Worm (Caenorhabditis elegans) whole organism, L3 larva: ENCODE measurements around the gene fard-1.

Source experiments
- R02D3.7 ChIP-seq: fragments of 150-350 bp; optimal IDR thresholded peaks from 2 replicates; lab custom pipeline; 2014; ENCODE audit warnings: missing biosample characterization, missing genetic modification characterization
- ZK546.5 ChIP-seq: sonication (generic microtip); optimal IDR thresholded peaks from 2 replicates; lab custom pipeline; 2017; ENCODE audit warnings: missing biosample characterization, missing genetic modification characterization
- aly-2 ChIP-seq: fragments of 150-350 bp; optimal IDR thresholded peaks from 2 replicates; lab custom pipeline; 2014; ENCODE audit warnings: missing biosample characterization, missing genetic modification characterization
- ama-1 ChIP-seq: fragments of 150-350 bp; optimal IDR thresholded peaks from 2 replicates; lab custom pipeline; 2018
- ceh-28 ChIP-seq: fragments of 150-350 bp; optimal IDR thresholded peaks from 2 replicates; lab custom pipeline; 2014; ENCODE audit warnings: missing biosample characterization, missing genetic modification reagents, missing genetic modification characterization
- ceh-82 ChIP-seq: fragments of 150-350 bp; optimal IDR thresholded peaks from 2 replicates; lab custom pipeline; 2014; ENCODE audit warnings: missing biosample characterization, missing genetic modification characterization
- ceh-9 ChIP-seq: sonication (generic microtip); optimal IDR thresholded peaks from 2 replicates; lab custom pipeline; 2018; ENCODE audit warnings: missing biosample characterization, missing genetic modification characterization
- daf-12 ChIP-seq: fragments of 150-350 bp; optimal IDR thresholded peaks from 2 replicates; lab custom pipeline; 2014; ENCODE audit warnings: missing biosample characterization, missing genetic modification reagents, missing genetic modification characterization
- egl-27 ChIP-seq: sonication (generic microtip); optimal IDR thresholded peaks from 4 replicates; lab custom pipeline; 2017; ENCODE audit warnings: missing biosample characterization, missing genetic modification reagents, missing genetic modification characterization
- egl-5 ChIP-seq: fragments of 150-350 bp; optimal IDR thresholded peaks from 2 replicates; lab custom pipeline; 2017; ENCODE audit warnings: missing biosample characterization, missing genetic modification reagents, missing genetic modification characterization, inconsistent platforms
- elt-1 ChIP-seq: fragments of 150-350 bp; optimal IDR thresholded peaks from 2 replicates; lab custom pipeline; 2014; ENCODE audit warnings: missing biosample characterization, missing genetic modification characterization
- elt-2 ChIP-seq: sonication (generic microtip); optimal IDR thresholded peaks from 2 replicates; lab custom pipeline; 2016; ENCODE audit warnings: missing genetic modification reagents, mild to moderate bottlenecking, missing genetic modification characterization, missing compliant biosample characterization
- elt-3 ChIP-seq, 3 experiments: fragments of 150-350 bp in 1 of 3; sonication (generic microtip) in 2 of 3; optimal IDR thresholded peaks; 2 replicates in 2 of 3; 4 replicates in 1 of 3; lab custom pipeline; 2014 to 2017; ENCODE audit warnings: missing biosample characterization in 3 of 3, missing genetic modification characterization in 3 of 3
- fkh-10 ChIP-seq: sonication (generic microtip); optimal IDR thresholded peaks from 2 replicates; lab custom pipeline; 2017; ENCODE audit warnings: missing biosample characterization, missing genetic modification reagents, missing genetic modification characterization
- fos-1 ChIP-seq: fragments of 150-350 bp; optimal IDR thresholded peaks from 2 replicates; lab custom pipeline; 2014; ENCODE audit warnings: missing biosample characterization, missing genetic modification characterization
- hmg-11 ChIP-seq: sonication (generic microtip); optimal IDR thresholded peaks from 2 replicates; lab custom pipeline; 2016; ENCODE audit warnings: missing genetic modification characterization, missing compliant biosample characterization
- jun-1 ChIP-seq: fragments of 150-350 bp; optimal IDR thresholded peaks from 2 replicates; lab custom pipeline; 2014; ENCODE audit warnings: missing biosample characterization, missing genetic modification reagents, missing genetic modification characterization
- lin-15B ChIP-seq: fragments of 150-350 bp; optimal IDR thresholded peaks from 2 replicates; lab custom pipeline; 2014; ENCODE audit warnings: missing biosample characterization, missing genetic modification characterization
- lin-39 ChIP-seq: fragments of 150-350 bp; optimal IDR thresholded peaks from 2 replicates; lab custom pipeline; 2018; ENCODE audit warnings: missing biosample characterization, missing genetic modification reagents, missing genetic modification characterization
- mdl-1 ChIP-seq: fragments of 150-350 bp; optimal IDR thresholded peaks from 2 replicates; lab custom pipeline; 2014; ENCODE audit warnings: missing biosample characterization, missing genetic modification characterization
- mml-1 ChIP-seq: fragments of 150-350 bp; sonication (generic microtip); optimal IDR thresholded peaks from 3 replicates; lab custom pipeline; 2014; ENCODE audit warnings: missing biosample characterization, missing genetic modification characterization
- nfya-1 ChIP-seq: sonication (generic microtip); optimal IDR thresholded peaks from 2 replicates; lab custom pipeline; 2017; ENCODE audit warnings: missing genetic modification characterization, mild to moderate bottlenecking, missing compliant biosample characterization, antibody characterized with exemption, moderate library complexity; ENCODE audit not compliant: insufficient read depth
- nhr-11 ChIP-seq: fragments of 150-350 bp; optimal IDR thresholded peaks from 2 replicates; lab custom pipeline; 2014; ENCODE audit warnings: missing biosample characterization, missing genetic modification characterization
- nhr-23 ChIP-seq: fragments of 150-350 bp; optimal IDR thresholded peaks from 2 replicates; lab custom pipeline; 2014; ENCODE audit warnings: missing biosample characterization, missing genetic modification reagents, missing genetic modification characterization
- nhr-237 ChIP-seq: fragments of 150-350 bp; optimal IDR thresholded peaks from 2 replicates; lab custom pipeline; 2014; ENCODE audit warnings: missing biosample characterization, missing genetic modification characterization
- nhr-25 ChIP-seq: sonication (generic microtip); optimal IDR thresholded peaks from 2 replicates; lab custom pipeline; 2017; ENCODE audit warnings: missing biosample characterization, missing genetic modification characterization
- nhr-28 ChIP-seq: fragments of 150-350 bp; optimal IDR thresholded peaks from 2 replicates; lab custom pipeline; 2014; ENCODE audit warnings: missing biosample characterization, missing genetic modification characterization
- nhr-76 ChIP-seq: fragments of 150-350 bp; sonication (generic microtip); optimal IDR thresholded peaks from 5 replicates; lab custom pipeline; 2014; ENCODE audit warnings: missing biosample characterization, missing genetic modification characterization
- pha-4 ChIP-seq: fragments of 150-350 bp; optimal IDR thresholded peaks from 2 replicates; lab custom pipeline; 2014; ENCODE audit warnings: missing biosample characterization, missing genetic modification reagents, missing genetic modification characterization
- pqm-1 ChIP-seq: fragments of 150-350 bp; optimal IDR thresholded peaks from 2 replicates; lab custom pipeline; 2017; ENCODE audit warnings: missing biosample characterization, missing genetic modification characterization, inconsistent platforms
- sea-2 ChIP-seq: fragments of 150-350 bp; sonication (generic microtip); optimal IDR thresholded peaks from 4 replicates; lab custom pipeline; 2014; ENCODE audit warnings: missing biosample characterization, missing genetic modification reagents, missing genetic modification characterization
- skn-1 ChIP-seq: fragments of 150-350 bp; optimal IDR thresholded peaks from 2 replicates; lab custom pipeline; 2014; ENCODE audit warnings: missing biosample characterization, missing genetic modification characterization
- snpc-4 ChIP-seq: fragments of 150-350 bp; optimal IDR thresholded peaks from 2 replicates; lab custom pipeline; 2014; ENCODE audit warnings: missing biosample characterization, missing genetic modification characterization
- tbx-2 ChIP-seq: sonication (generic microtip); optimal IDR thresholded peaks from 2 replicates; lab custom pipeline; 2016; ENCODE audit warnings: mild to moderate bottlenecking, missing genetic modification characterization, missing compliant biosample characterization
- unc-62 ChIP-seq: fragments of 150-350 bp; sonication (generic microtip); optimal IDR thresholded peaks from 4 replicates; lab custom pipeline; 2014; ENCODE audit warnings: missing biosample characterization, missing genetic modification reagents, missing genetic modification characterization

fard-1 gene

ce11 chrX:2923888-2924287 lies 9.3 kb upstream of the fard-1 start, which contains the start of gene hst-3.2:
hst-3.2 (minus strand) TSS chrX:2923988.
- TF ChIP-seq hmg-11 (tag; lab: Kevin White, UChicago) (no peak), nhr-237 (no peak), elt-3 (tag; optimal IDR thresholded peaks at IDR 0.05; lab: Kevin White, UChicago) (no peak), jun-1 (no peak), sea-2 (no peak), pqm-1 (no peak), aly-2 (tag; lab: Kevin White, UChicago) (no peak), lin-39 (tag; lab: Kevin White, UChicago) (no peak)

ce11 chrX:2924438-2924837 lies 8.7 kb upstream of the fard-1 start:
- TF ChIP-seq hmg-11 (tag; lab: Kevin White, UChicago) (no peak), lin-15B (tag; lab: Kevin White, UChicago) (no peak), unc-62 (GFP tag; lab: Kevin White, UChicago) (no peak), nhr-28 (no peak), mdl-1 (tag; lab: Kevin White, UChicago) (no peak)

DNA sequence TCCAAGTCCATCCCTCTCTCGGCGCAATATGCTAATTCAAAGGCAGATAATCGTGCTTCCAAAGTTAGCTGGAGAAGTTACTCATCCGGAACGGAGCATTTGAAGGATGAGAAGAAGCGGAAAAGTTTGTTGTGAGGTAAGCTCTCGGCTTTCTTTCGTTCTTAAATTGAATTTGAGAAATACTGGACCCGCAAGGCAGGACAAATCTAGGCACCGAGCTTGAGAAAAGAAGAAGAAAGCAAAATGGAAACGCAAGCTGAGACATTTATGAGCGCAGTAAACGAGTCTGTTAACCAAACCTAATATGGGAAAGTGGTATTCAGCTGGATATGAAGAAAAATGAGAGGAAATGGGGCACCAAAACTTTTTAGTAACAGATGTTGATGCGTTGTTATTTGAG lies 7.2 kb upstream of the fard-1 start:
- no peak for TF ChIP-seq aly-2 (tag; lab: Kevin White, UChicago)
- no peak for TF ChIP-seq hmg-11 (tag; lab: Kevin White, UChicago)
- no peak for TF ChIP-seq nfya-1
- no peak for TF ChIP-seq nhr-25 (tag; lab: Kevin White, UChicago)
- no peak for TF ChIP-seq mml-1 (tag; lab: Kevin White, UChicago)
- no peak for TF ChIP-seq ceh-82 (tag; lab: Kevin White, UChicago)
- no peak for TF ChIP-seq fkh-10 (GFP tag; lab: Kevin White, UChicago)
- TF ChIP-seq sea-2: no peak
- TF ChIP-seq snpc-4: no peak
- no peak for TF ChIP-seq tbx-2 (tag; lab: Kevin White, UChicago)
- TF ChIP-seq ama-1: no peak
- no peak for TF ChIP-seq nhr-76 (tag; lab: Kevin White, UChicago)
- TF ChIP-seq lin-39 (tag; lab: Kevin White, UChicago): no peak

ce11 chrX:2927576-2927975 lies 5.6 kb upstream of the fard-1 start:
- TF ChIP-seq tbx-2 (tag; lab: Kevin White, UChicago): no peak
- no peak for TF ChIP-seq egl-27 (tag; lab: Kevin White, UChicago)
- TF ChIP-seq nhr-23: no peak
- no peak for TF ChIP-seq nhr-11
- TF ChIP-seq ceh-28: no peak
- TF ChIP-seq elt-1: no peak
- TF ChIP-seq snpc-4: no peak
- TF ChIP-seq ama-1: no peak
- TF ChIP-seq daf-12: no peak
- no peak for TF ChIP-seq skn-1 (tag; lab: Kevin White, UChicago)
- no peak for TF ChIP-seq nfya-1
- no peak for TF ChIP-seq hmg-11 (tag; lab: Kevin White, UChicago)

DNA sequence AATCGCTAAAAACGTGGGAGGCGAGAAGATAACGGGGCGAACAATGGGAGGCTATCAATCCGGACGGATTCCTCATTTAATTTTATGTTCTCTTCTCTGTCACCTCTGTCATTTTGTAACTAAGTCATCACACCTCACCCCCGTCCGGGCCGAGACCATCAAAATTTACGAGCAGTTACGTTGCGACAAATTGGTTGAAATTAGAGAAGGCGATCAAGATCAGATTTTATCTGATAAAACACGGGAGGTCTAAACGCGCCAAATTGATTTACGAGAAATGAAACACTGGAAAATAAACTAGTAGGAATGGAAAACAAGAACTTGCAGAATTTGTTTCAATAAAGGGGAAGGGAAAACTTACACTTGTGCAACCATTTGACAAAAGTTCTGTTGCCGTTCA lies 5.1 kb upstream of the fard-1 start:
- TF ChIP-seq fos-1: no peak
- TF ChIP-seq egl-5 (tag; lab: Kevin White, UChicago): peak; percentile 56

- TF ChIP-seq fos-1 (no peak), ZK546.5 (tag; lab: Kevin White, UChicago) (no peak), fkh-10 (GFP tag; lab: Kevin White, UChicago) (no peak), elt-2 (tag; lab: Kevin White, UChicago) (peak; percentile 89), pha-4 (tag; lab: Kevin White, UChicago) (peak; percentile 24), nhr-25 (tag; lab: Kevin White, UChicago) (no peak), elt-1 (no peak), R02D3.7 (tag; lab: Kevin White, UChicago) (no peak), lin-39 (tag; lab: Kevin White, UChicago) (no peak), ceh-9 (tag; lab: Kevin White, UChicago) (no peak), pqm-1 (peak; percentile 75)
These were observed 1.3 kb upstream of the fard-1 start for ce11 chrX:2931852-2932251.
